Worm (Caenorhabditis elegans) whole organism, L2 larva: ENCODE measurements around the gene F07G6.12.

Experiments used
- R02D3.7 ChIP-seq: fragments of 150-350 bp; optimal IDR thresholded peaks from 2 replicates; lab custom pipeline; 2014; ENCODE audit warnings: missing biosample characterization, missing genetic modification characterization
- elt-3 ChIP-seq: sonication (generic microtip); optimal IDR thresholded peaks from 2 replicates; lab custom pipeline; 2017; ENCODE audit warnings: missing biosample characterization, missing genetic modification characterization
- unc-55 ChIP-seq: fragments of 150-350 bp; sonication (generic microtip); optimal IDR thresholded peaks from 3 replicates; lab custom pipeline; 2014; ENCODE audit warnings: missing biosample characterization, missing genetic modification reagents, missing genetic modification characterization

DNA sequence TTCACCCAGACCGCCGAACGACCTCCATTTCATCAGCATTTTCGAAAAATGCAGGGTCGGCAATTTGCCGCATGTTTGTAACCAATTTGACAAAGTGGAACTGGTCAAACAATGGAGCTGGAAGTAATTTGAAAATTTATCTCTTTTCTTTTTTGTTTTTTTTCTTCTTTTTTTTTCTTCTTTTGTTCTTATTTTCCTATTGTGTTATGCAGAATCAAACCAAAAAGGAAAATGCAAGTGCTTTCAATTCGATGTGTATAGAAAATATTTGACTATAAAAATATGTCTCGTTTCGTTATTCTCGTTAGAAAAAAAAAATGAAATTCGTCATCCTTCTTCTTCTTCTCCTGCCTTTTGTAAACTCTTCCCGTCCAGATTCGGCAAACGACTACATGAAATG lies 1.6 kb downstream of the F07G6.12 start, which contains the start of gene F07G6.10:
- no peak for TF ChIP-seq R02D3.7 (tag; lab: Kevin White, UChicago)
- TF ChIP-seq elt-3 (tag; lab: Kevin White, UChicago) = no peak
- TF ChIP-seq unc-55 (GFP tag; lab: Kevin White, UChicago) = no peak
